Fruit fly (Drosophila melanogaster) ovary, adult (tissue): Measurements from ENCODE around the gene CG1492.

Experiments
- CG17801 ChIP-seq: fragments of 200-800 bp; optimal IDR thresholded peaks from 2 replicates; lab custom pipeline; 2019; ENCODE audit warnings: missing biosample characterization, mild to moderate bottlenecking, missing genetic modification characterization, moderate library complexity; ENCODE audit not compliant: partially characterized antibody

Gene CG1492

dm6 chrX:11983838-11984237 lies 28.2 kb downstream of the CG1492 start:
- no peak for TF ChIP-seq CG17801 (GFP tag; lab: Kevin White, UChicago)
